Worm (Caenorhabditis elegans): ENCODE data around the gene hot-4.
A peak's percentile ranks its signal among the peaks of the same experiment; 100 is the strongest.

hot-4 gene

DNA sequence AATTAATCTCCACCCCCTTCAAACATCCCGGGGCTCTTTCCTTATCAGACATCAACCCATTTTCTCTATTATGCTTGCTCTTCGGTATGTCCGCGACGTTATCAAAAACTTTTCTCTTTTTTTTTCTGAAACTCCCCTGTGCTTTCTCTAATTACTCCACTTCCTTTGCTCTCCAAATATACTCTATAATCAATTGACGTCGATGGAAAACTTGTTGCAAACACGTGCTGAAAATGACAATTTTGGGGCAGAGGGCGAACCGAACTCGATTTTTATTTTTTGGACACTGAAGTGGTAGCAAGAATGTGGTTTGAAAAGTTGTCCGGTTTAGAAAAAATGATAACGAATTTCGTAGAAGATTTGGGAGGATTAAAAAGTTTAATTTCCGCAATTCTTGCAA lies 38.2 kb upstream of the hot-4 start:
- TF ChIP-seq ceh-13 (GFP tag; optimal IDR thresholded peaks at IDR 0.05) = no peak
- TF ChIP-seq aly-1 (tag; optimal IDR thresholded peaks at IDR 0.05) = no peak
- no peak for TF ChIP-seq ets-7 (tag; optimal IDR thresholded peaks at IDR 0.05)
- TF ChIP-seq hmbx-1 (tag; optimal IDR thresholded peaks at IDR 0.05) = no peak
- no peak for TF ChIP-seq B0310.2 (tag; optimal IDR thresholded peaks at IDR 0.05)
- no peak for TF ChIP-seq tra-4 (tag; optimal IDR thresholded peaks at IDR 0.05)
- TF ChIP-seq hmg-4 (GFP tag; optimal IDR thresholded peaks at IDR 0.05) = no peak
- no peak for TF ChIP-seq F13C5.2 (tag; optimal IDR thresholded peaks at IDR 0.05)
- TF ChIP-seq pes-1 (GFP tag; IDR thresholded peaks at IDR 0.05) = no peak
- TF ChIP-seq hnd-1 (tag; optimal IDR thresholded peaks at IDR 0.05) = no peak
- TF ChIP-seq scrt-1 (GFP tag; IDR thresholded peaks at IDR 0.05) = no peak
- TF ChIP-seq flt-1 (GFP tag; IDR thresholded peaks at IDR 0.05) = no peak
- no peak for TF ChIP-seq ceh-36 (tag; optimal IDR thresholded peaks at IDR 0.05)

DNA sequence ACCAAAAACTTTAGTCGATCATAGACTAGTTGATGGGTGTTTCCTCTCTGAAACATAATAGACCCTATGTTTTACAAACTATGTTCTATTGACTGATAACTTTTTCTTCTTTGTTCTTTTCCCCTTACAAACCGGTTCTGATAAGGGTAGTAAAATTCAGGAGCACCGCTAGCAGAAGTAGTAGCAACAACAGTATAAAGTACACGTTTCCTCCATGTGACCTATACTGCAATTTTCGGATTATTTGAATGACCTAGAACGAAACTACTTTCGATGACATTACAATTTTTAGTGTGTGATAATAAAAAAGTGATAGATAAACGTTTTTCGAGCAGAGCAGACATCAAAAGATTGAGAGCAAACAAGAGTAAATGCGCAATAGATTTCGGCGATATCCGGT lies 36.9 kb upstream of the hot-4 start:
- TF ChIP-seq hmg-4 (GFP tag; optimal IDR thresholded peaks at IDR 0.05) (no peak), ets-7 (tag; optimal IDR thresholded peaks at IDR 0.05) (no peak), tbx-11 (GFP tag; IDR thresholded peaks at IDR 0.05) (no peak), flt-1 (GFP tag; IDR thresholded peaks at IDR 0.05) (no peak), ceh-13 (GFP tag; optimal IDR thresholded peaks at IDR 0.05) (no peak), F13C5.2 (tag; optimal IDR thresholded peaks at IDR 0.05) (no peak)

ce11 chrIII:6183118-6183517 lies 34.1 kb upstream of the hot-4 start, which contains the start of gene nas-28:
Gene nas-28 (minus strand): TSS chrIII:6183218.
- TF ChIP-seq scrt-1 (GFP tag; IDR thresholded peaks at IDR 0.05) (no peak), B0310.2 (tag; optimal IDR thresholded peaks at IDR 0.05) (no peak), tbx-11 (GFP tag; IDR thresholded peaks at IDR 0.05) (no peak), F13C5.2 (tag; optimal IDR thresholded peaks at IDR 0.05) (no peak), ceh-13 (GFP tag; optimal IDR thresholded peaks at IDR 0.05) (no peak), hmg-4 (GFP tag; optimal IDR thresholded peaks at IDR 0.05) (no peak)

DNA sequence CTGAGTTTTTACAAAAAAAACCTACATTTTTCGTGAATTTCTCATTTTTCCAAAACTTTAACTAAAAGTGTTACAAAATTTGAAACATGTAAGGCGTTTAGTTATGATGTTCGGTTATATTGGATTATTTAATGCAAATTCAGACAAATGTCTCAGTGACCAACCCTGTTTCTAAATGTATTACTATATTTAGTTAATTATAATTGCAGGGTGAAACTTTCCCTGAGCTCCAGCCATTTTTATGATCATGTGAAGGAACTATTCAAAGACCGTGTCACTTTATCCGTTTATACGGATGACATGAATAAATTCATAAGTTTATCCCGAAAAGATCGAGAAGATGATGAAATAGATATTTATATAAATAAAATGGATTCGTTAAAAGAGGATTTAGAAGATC lies 26.4 kb upstream of the hot-4 start, which contains the start of gene C23G10.5:
TSS of gene C23G10.5 (plus strand) at position 301 of the 400 bp plus-strand sequence.
- TF ChIP-seq aly-1 (tag; optimal IDR thresholded peaks at IDR 0.05) (no peak), hmg-4 (GFP tag; optimal IDR thresholded peaks at IDR 0.05) (no peak), tra-4 (tag; optimal IDR thresholded peaks at IDR 0.05) (no peak), ama-1 (optimal IDR thresholded peaks at IDR 0.05) (no peak), hnd-1 (tag; optimal IDR thresholded peaks at IDR 0.05) (no peak), ceh-36 (tag; optimal IDR thresholded peaks at IDR 0.05) (no peak), pes-1 (GFP tag; IDR thresholded peaks at IDR 0.05) (no peak), ets-7 (tag; optimal IDR thresholded peaks at IDR 0.05) (no peak), flt-1 (GFP tag; IDR thresholded peaks at IDR 0.05) (no peak), scrt-1 (GFP tag; IDR thresholded peaks at IDR 0.05) (no peak), B0310.2 (tag; optimal IDR thresholded peaks at IDR 0.05) (no peak), tbx-37 (GFP tag; conservative IDR thresholded peaks at IDR 0.05) (no peak), hmbx-1 (tag; optimal IDR thresholded peaks at IDR 0.05) (no peak), sea-1 (GFP tag; conservative IDR thresholded peaks at IDR 0.05) (no peak), ceh-13 (GFP tag; optimal IDR thresholded peaks at IDR 0.05) (no peak), tbx-11 (GFP tag; IDR thresholded peaks at IDR 0.05) (no peak)

- TF ChIP-seq ceh-13 (GFP tag; optimal IDR thresholded peaks at IDR 0.05) = no peak
- no peak for TF ChIP-seq scrt-1 (GFP tag; IDR thresholded peaks at IDR 0.05)
- TF ChIP-seq tbx-37 (GFP tag; conservative IDR thresholded peaks at IDR 0.05) = no peak
- no peak for TF ChIP-seq pes-1 (GFP tag; IDR thresholded peaks at IDR 0.05)
- no peak for TF ChIP-seq sea-1 (GFP tag; conservative IDR thresholded peaks at IDR 0.05)
- no peak for TF ChIP-seq tbx-11 (GFP tag; IDR thresholded peaks at IDR 0.05)
- no peak for TF ChIP-seq hnd-1 (tag; optimal IDR thresholded peaks at IDR 0.05)
- TF ChIP-seq ceh-36 (tag; optimal IDR thresholded peaks at IDR 0.05) = no peak
- no peak for TF ChIP-seq ets-7 (tag; optimal IDR thresholded peaks at IDR 0.05)
- TF ChIP-seq tra-4 (tag; optimal IDR thresholded peaks at IDR 0.05) = no peak
- no peak for TF ChIP-seq hmbx-1 (tag; optimal IDR thresholded peaks at IDR 0.05)
- TF ChIP-seq B0310.2 (tag; optimal IDR thresholded peaks at IDR 0.05) = no peak
- TF ChIP-seq F13C5.2 (tag; optimal IDR thresholded peaks at IDR 0.05) = no peak
- no peak for TF ChIP-seq aly-1 (tag; optimal IDR thresholded peaks at IDR 0.05)
These were observed 22.7 kb upstream of the hot-4 start, which contains the start of gene ugt-66 for ce11 chrIII:6194480-6194879. Gene ugt-66 (minus strand): TSS chrIII:6194580.

- TF ChIP-seq sea-1 (GFP tag; conservative IDR thresholded peaks at IDR 0.05) (no peak), hnd-1 (tag; optimal IDR thresholded peaks at IDR 0.05) (no peak), tra-4 (tag; optimal IDR thresholded peaks at IDR 0.05) (no peak), hmbx-1 (tag; optimal IDR thresholded peaks at IDR 0.05) (no peak), B0310.2 (tag; optimal IDR thresholded peaks at IDR 0.05) (no peak), hmg-4 (GFP tag; optimal IDR thresholded peaks at IDR 0.05) (no peak), F13C5.2 (tag; optimal IDR thresholded peaks at IDR 0.05) (no peak), scrt-1 (GFP tag; IDR thresholded peaks at IDR 0.05) (no peak), ceh-13 (GFP tag; optimal IDR thresholded peaks at IDR 0.05) (no peak), ets-7 (tag; optimal IDR thresholded peaks at IDR 0.05) (no peak), flt-1 (GFP tag; IDR thresholded peaks at IDR 0.05) (no peak), tbx-37 (GFP tag; conservative IDR thresholded peaks at IDR 0.05) (no peak), ama-1 (optimal IDR thresholded peaks at IDR 0.05) (no peak), pes-1 (GFP tag; IDR thresholded peaks at IDR 0.05) (no peak)
These were observed 21.5 kb upstream of the hot-4 start for ce11 chrIII:6195718-6196117.

ce11 chrIII:6198378-6199234 lies 18.6 kb upstream of the hot-4 start, which contains the start of the genes C23G10.7 and rpn-2:
Gene C23G10.7 (minus strand): TSS chrIII:6198414.
Gene rpn-2 (plus strand): TSS chrIII:6199184.
- TF ChIP-seq B0310.2 (tag; optimal IDR thresholded peaks at IDR 0.05) = no peak
- TF ChIP-seq scrt-1 (GFP tag; IDR thresholded peaks at IDR 0.05) = 0 out of 2 replicates have a peak, but pooled peaks have one; percentile 17
- TF ChIP-seq F13C5.2 (tag; optimal IDR thresholded peaks at IDR 0.05) = peak; percentile 2
- no peak for TF ChIP-seq ceh-13 (GFP tag; optimal IDR thresholded peaks at IDR 0.05)
- no peak for TF ChIP-seq tbx-37 (GFP tag; conservative IDR thresholded peaks at IDR 0.05)
- no peak for TF ChIP-seq ama-1 (optimal IDR thresholded peaks at IDR 0.05)
- no peak for TF ChIP-seq hmg-4 (GFP tag; optimal IDR thresholded peaks at IDR 0.05)
- no peak for TF ChIP-seq tbx-11 (GFP tag; IDR thresholded peaks at IDR 0.05)
- TF ChIP-seq tra-4 (tag; optimal IDR thresholded peaks at IDR 0.05) = no peak
- no peak for TF ChIP-seq flt-1 (GFP tag; IDR thresholded peaks at IDR 0.05)
- TF ChIP-seq hnd-1 (tag; optimal IDR thresholded peaks at IDR 0.05) = no peak
- no peak for TF ChIP-seq sea-1 (GFP tag; conservative IDR thresholded peaks at IDR 0.05)
- no peak for TF ChIP-seq ets-7 (tag; optimal IDR thresholded peaks at IDR 0.05)
- no peak for TF ChIP-seq hmbx-1 (tag; optimal IDR thresholded peaks at IDR 0.05)
- no peak for TF ChIP-seq pes-1 (GFP tag; IDR thresholded peaks at IDR 0.05)
- TF ChIP-seq aly-1 (tag; optimal IDR thresholded peaks at IDR 0.05) = no peak

Measured in whole organism, early embryonic.